Worm (Caenorhabditis elegans) whole organism, mixed stage, embryonic: ENCODE results near the gene srx-9.

Source experiments
- ham-2 ChIP-seq: fragments of 200-800 bp; sonication (Bioruptor generic); optimal IDR thresholded peaks from 2 replicates; lab custom pipeline; 2018; ENCODE audit warnings: mild to moderate bottlenecking, missing genetic modification characterization, missing compliant biosample characterization
- lin-13 ChIP-seq: fragments of 150-350 bp; optimal IDR thresholded peaks from 2 replicates; lab custom pipeline; 2014; ENCODE audit warnings: missing biosample characterization, missing genetic modification characterization
- mep-1 ChIP-seq: fragments of 150-350 bp; optimal IDR thresholded peaks from 2 replicates; lab custom pipeline; 2017; ENCODE audit warnings: missing biosample characterization, missing genetic modification reagents, missing genetic modification characterization, inconsistent platforms
- nhr-12 ChIP-seq: fragments of 150-350 bp; optimal IDR thresholded peaks from 2 replicates; lab custom pipeline; 2014; ENCODE audit warnings: missing biosample characterization, missing genetic modification characterization
- nhr-237 ChIP-seq: fragments of 150-350 bp; optimal IDR thresholded peaks from 2 replicates; lab custom pipeline; 2014; ENCODE audit warnings: missing biosample characterization, missing genetic modification characterization
- nhr-76 ChIP-seq: sonication (generic microtip); optimal IDR thresholded peaks from 2 replicates; lab custom pipeline; 2017; ENCODE audit warnings: missing biosample characterization, missing genetic modification characterization
- sptf-1 ChIP-seq: sonication (generic microtip); optimal IDR thresholded peaks from 2 replicates; lab custom pipeline; 2017; ENCODE audit warnings: mild to moderate bottlenecking, missing genetic modification characterization, moderate library complexity, missing compliant biosample characterization
- unc-120 ChIP-seq: sonication (generic microtip); optimal IDR thresholded peaks from 2 replicates; lab custom pipeline; 2017; ENCODE audit warnings: missing genetic modification characterization, missing compliant biosample characterization; ENCODE audit not compliant: poor library complexity, severe bottlenecking
- unc-39 ChIP-seq: fragments of 150-350 bp; optimal IDR thresholded peaks from 2 replicates; lab custom pipeline; 2014; ENCODE audit warnings: missing biosample characterization, missing genetic modification characterization

- TF ChIP-seq unc-39 (tag; lab: Kevin White, UChicago) (no peak), mep-1 (tag; lab: Kevin White, UChicago) (no peak), unc-120 (tag; lab: Kevin White, UChicago) (no peak), nhr-12 (tag; lab: Kevin White, UChicago) (no peak), nhr-76 (tag; lab: Kevin White, UChicago) (no peak), sptf-1 (tag; lab: Kevin White, UChicago) (no peak), ham-2 (GFP tag; lab: Kevin White, UChicago) (no peak), lin-13 (tag; lab: Kevin White, UChicago) (no peak), nhr-237 (tag; lab: Kevin White, UChicago) (no peak)
These were observed 33.6 kb upstream of the srx-9 start, which contains the start of gene srw-69 for ce11 chrV:7428880-7429279.
